Fruit fly (Drosophila melanogaster) whole organism, embryonic: ENCODE data around the gene CG16727.
A peak's percentile ranks its signal among the peaks of the same experiment; 100 is the strongest.

Source experiments
- Atf-2 ChIP-seq: fragments of 200-800 bp; sonication (Bioruptor generic); optimal IDR thresholded peaks from 2 replicates; lab custom pipeline; 2016; ENCODE audit warnings: missing biosample characterization, missing genetic modification characterization
- Atf6 ChIP-seq: fragments of 200-800 bp; sonication (Bioruptor generic); IDR thresholded peaks from 2 replicates; pipeline ENCODE4 v1.3.6; 2022; ENCODE audit warnings: missing biosample characterization, missing genetic modification characterization
- Bdp1 ChIP-seq: fragments of 200-800 bp; sonication (Bioruptor generic); optimal IDR thresholded peaks from 3 replicates; lab custom pipeline; 2016; ENCODE audit warnings: missing biosample characterization, missing genetic modification characterization
- Blimp-1 ChIP-seq: fragments of 200-800 bp; sonication (Bioruptor generic); optimal IDR thresholded peaks from 3 replicates; lab custom pipeline; 2018; ENCODE audit warnings: missing biosample characterization, missing genetic modification characterization, mild to moderate bottlenecking, moderate library complexity, missing genetic modification reagents
- BtbVII ChIP-seq: fragments of 200-800 bp; sonication (Bioruptor generic); optimal IDR thresholded peaks from 3 replicates; lab custom pipeline; 2017; ENCODE audit warnings: missing biosample characterization, mild to moderate bottlenecking, missing genetic modification characterization
- CG11695 ChIP-seq: fragments of 200-800 bp; sonication (Bioruptor generic); IDR thresholded peaks from 3 replicates; pipeline ENCODE4 v1.3.6; 2022; ENCODE audit warnings: missing biosample characterization, missing genetic modification characterization
- CG12104 ChIP-seq: fragments of 200-800 bp; sonication (Bioruptor generic); optimal IDR thresholded peaks from 3 replicates; lab custom pipeline; 2016; ENCODE audit warnings: missing biosample characterization, missing genetic modification characterization
- CG13296 ChIP-seq: fragments of 200-800 bp; sonication (Bioruptor generic); optimal IDR thresholded peaks from 3 replicates; lab custom pipeline; 2018; ENCODE audit warnings: missing biosample characterization, mild to moderate bottlenecking, missing genetic modification characterization
- CG13894 ChIP-seq: fragments of 200-800 bp; sonication (Bioruptor generic); optimal IDR thresholded peaks from 3 replicates; lab custom pipeline; 2018; ENCODE audit warnings: missing biosample characterization, mild to moderate bottlenecking, missing genetic modification characterization, moderate library complexity
- CG14667 ChIP-seq: fragments of 200-800 bp; sonication (Bioruptor generic); IDR thresholded peaks from 2 replicates; pipeline ENCODE4 v1.3.6; 2022; ENCODE audit warnings: missing biosample characterization, missing genetic modification characterization
- CG14710 ChIP-seq: fragments of 200-800 bp; sonication (Bioruptor generic); optimal IDR thresholded peaks from 3 replicates; lab custom pipeline; 2019; ENCODE audit warnings: missing biosample characterization, mild to moderate bottlenecking, missing genetic modification characterization, moderate library complexity
- CG14965 ChIP-seq: fragments of 200-800 bp; sonication (Bioruptor generic); optimal IDR thresholded peaks from 2 replicates; lab custom pipeline; 2016; ENCODE audit warnings: missing biosample characterization, missing genetic modification characterization, borderline replicate concordance
- CG16779 ChIP-seq: fragments of 200-800 bp; sonication (Bioruptor generic); IDR thresholded peaks from 2 replicates; pipeline ENCODE4 v1.3.6; 2022; ENCODE audit warnings: missing biosample characterization, missing genetic modification characterization
- CG17568 ChIP-seq: fragments of 200-800 bp; sonication (Bioruptor generic); optimal IDR thresholded peaks from 2 replicates; lab custom pipeline; 2018; ENCODE audit warnings: missing biosample characterization, mild to moderate bottlenecking, missing genetic modification characterization, moderate library complexity
- CG32772 ChIP-seq: fragments of 200-800 bp; sonication (Bioruptor generic); IDR thresholded peaks from 2 replicates; pipeline ENCODE4 v1.3.6; 2022; ENCODE audit warnings: missing biosample characterization, missing genetic modification characterization
- CG3407 ChIP-seq: fragments of 200-800 bp; sonication (Bioruptor generic); optimal IDR thresholded peaks from 2 replicates; lab custom pipeline; 2018; ENCODE audit warnings: missing biosample characterization, mild to moderate bottlenecking, missing genetic modification characterization
- CG4820 ChIP-seq: fragments of 200-800 bp; sonication (Bioruptor generic); optimal IDR thresholded peaks from 3 replicates; lab custom pipeline; 2016; ENCODE audit warnings: missing biosample characterization, missing genetic modification characterization
- CG7357 ChIP-seq: fragments of 200-800 bp; sonication (Bioruptor generic); IDR thresholded peaks from 3 replicates; pipeline ENCODE4 v1.3.6; 2022; ENCODE audit warnings: missing biosample characterization, missing genetic modification characterization
- CG7745 ChIP-seq: fragments of 200-800 bp; sonication (Bioruptor generic); optimal IDR thresholded peaks from 2 replicates; lab custom pipeline; 2018; ENCODE audit warnings: missing biosample characterization, mild to moderate bottlenecking, missing genetic modification characterization, moderate library complexity
- CG7963 ChIP-seq: fragments of 200-800 bp; sonication (Bioruptor generic); IDR thresholded peaks from 3 replicates; pipeline ENCODE4 v1.3.6; 2022; ENCODE audit warnings: missing biosample characterization, missing genetic modification characterization; ENCODE audit not compliant: partially characterized antibody
- Doc2 ChIP-seq: fragments of 200-800 bp; sonication (Bioruptor generic); IDR thresholded peaks from 2 replicates; pipeline ENCODE4 v1.3.6; 2022; ENCODE audit warnings: missing biosample characterization, missing genetic modification characterization
- HmgZ ChIP-seq: fragments of 200-800 bp; sonication (Bioruptor generic); optimal IDR thresholded peaks from 2 replicates; lab custom pipeline; 2018; ENCODE audit warnings: missing biosample characterization, mild to moderate bottlenecking, missing genetic modification characterization
- Hr39 ChIP-seq: fragments of >200 bp; optimal IDR thresholded peaks from 2 replicates; lab custom pipeline; 2017
- Hsf ChIP-seq: fragments of 200-800 bp; sonication (Bioruptor generic); optimal IDR thresholded peaks from 3 replicates; lab custom pipeline; 2016; ENCODE audit warnings: missing biosample characterization, missing genetic modification characterization
- Jarid2 ChIP-seq: fragments of 200-800 bp; sonication (Bioruptor generic); optimal IDR thresholded peaks from 3 replicates; lab custom pipeline; 2017; ENCODE audit warnings: mild to moderate bottlenecking, missing biosample characterization, missing genetic modification reagents, missing genetic modification characterization
- Kr ChIP-seq: fragments of 200-800 bp; sonication (Bioruptor generic); optimal IDR thresholded peaks from 2 replicates; lab custom pipeline; 2017; ENCODE audit warnings: missing biosample characterization, mild to moderate bottlenecking, missing genetic modification characterization
- Lhr ChIP-seq: fragments of 200-800 bp; sonication (Bioruptor generic); optimal IDR thresholded peaks from 3 replicates; lab custom pipeline; 2017; ENCODE audit warnings: mild to moderate bottlenecking, missing biosample characterization, missing genetic modification reagents, missing genetic modification characterization
- Nf-YA ChIP-seq: fragments of 200-800 bp; sonication (Bioruptor generic); IDR thresholded peaks from 2 replicates; pipeline ENCODE4 v1.3.6; 2022; ENCODE audit warnings: missing biosample characterization, missing genetic modification characterization
- Nf-YB ChIP-seq: fragments of 200-800 bp; sonication (Bioruptor generic); optimal IDR thresholded peaks from 3 replicates; lab custom pipeline; 2019; ENCODE audit warnings: missing biosample characterization, mild to moderate bottlenecking, missing genetic modification characterization, moderate library complexity
- Optix ChIP-seq: fragments of 200-800 bp; sonication (Bioruptor generic); IDR thresholded peaks from 3 replicates; pipeline ENCODE4 v1.3.6; 2022; ENCODE audit warnings: missing biosample characterization, missing genetic modification characterization
- Sin3A ChIP-seq: fragments of >200 bp; optimal IDR thresholded peaks from 2 replicates; lab custom pipeline; 2018
- crp ChIP-seq, 2 experiments: fragments of 200-800 bp; sonication (Bioruptor generic); optimal IDR thresholded peaks; 2 replicates in 1 of 2; 3 replicates in 1 of 2; lab custom pipeline; 2017; ENCODE audit warnings: missing biosample characterization in 2 of 2, missing genetic modification characterization in 2 of 2, mild to moderate bottlenecking in 1 of 2, moderate library complexity in 1 of 2
- exex ChIP-seq: fragments of 200-800 bp; sonication (Bioruptor generic); optimal IDR thresholded peaks from 4 replicates; lab custom pipeline; 2018; ENCODE audit warnings: missing biosample characterization, mild to moderate bottlenecking, missing genetic modification characterization, moderate library complexity
- fd102C ChIP-seq: fragments of 200-800 bp; sonication (Bioruptor generic); optimal IDR thresholded peaks from 2 replicates; lab custom pipeline; 2018; ENCODE audit warnings: missing biosample characterization, mild to moderate bottlenecking, missing genetic modification characterization, moderate library complexity
- fd3F ChIP-seq: fragments of 200-800 bp; sonication (Bioruptor generic); optimal IDR thresholded peaks from 2 replicates; lab custom pipeline; 2018; ENCODE audit warnings: missing biosample characterization, mild to moderate bottlenecking, missing genetic modification characterization, moderate library complexity
- gem ChIP-seq: fragments of 200-800 bp; sonication (Bioruptor generic); optimal IDR thresholded peaks from 2 replicates; lab custom pipeline; 2019; ENCODE audit warnings: missing biosample characterization, mild to moderate bottlenecking, missing genetic modification characterization, moderate library complexity
- grau ChIP-seq: fragments of 200-800 bp; optimal IDR thresholded peaks from 3 replicates; lab custom pipeline; 2019; ENCODE audit warnings: missing biosample characterization, mild to moderate bottlenecking, missing genetic modification characterization, moderate library complexity
- ind ChIP-seq: fragments of 200-800 bp; sonication (Bioruptor generic); optimal IDR thresholded peaks from 3 replicates; lab custom pipeline; 2016; ENCODE audit warnings: missing biosample characterization, missing genetic modification characterization
- lab ChIP-seq: fragments of 200-800 bp; sonication (Bioruptor generic); optimal IDR thresholded peaks from 3 replicates; lab custom pipeline; 2017; ENCODE audit warnings: missing biosample characterization, missing genetic modification characterization, mild to moderate bottlenecking, moderate library complexity, missing genetic modification reagents
- mam ChIP-seq: fragments of 200-800 bp; sonication (Bioruptor generic); optimal IDR thresholded peaks from 3 replicates; lab custom pipeline; 2016; ENCODE audit warnings: missing biosample characterization, missing genetic modification characterization
- psq ChIP-seq: fragments of 200-800 bp; sonication (Bioruptor generic); optimal IDR thresholded peaks from 2 replicates; lab custom pipeline; 2017; ENCODE audit warnings: missing biosample characterization, missing genetic modification characterization
- schlank ChIP-seq: fragments of 200-800 bp; sonication (Bioruptor generic); optimal IDR thresholded peaks from 2 replicates; lab custom pipeline; 2018; ENCODE audit warnings: missing biosample characterization, mild to moderate bottlenecking, missing genetic modification characterization
- sim ChIP-seq: fragments of 200-800 bp; sonication (Bioruptor generic); IDR thresholded peaks from 2 replicates; pipeline ENCODE4 v1.3.6; 2022; ENCODE audit warnings: missing biosample characterization, missing genetic modification characterization
- sug ChIP-seq: fragments of 200-800 bp; optimal IDR thresholded peaks from 2 replicates; lab custom pipeline; 2019; ENCODE audit warnings: missing biosample characterization, mild to moderate bottlenecking, missing genetic modification characterization, moderate library complexity
- tap ChIP-seq: fragments of 200-800 bp; optimal IDR thresholded peaks from 3 replicates; lab custom pipeline; 2019; ENCODE audit warnings: missing biosample characterization, mild to moderate bottlenecking, missing genetic modification characterization, moderate library complexity
- ttk ChIP-seq: fragments of 200-800 bp; sonication (Bioruptor generic); IDR thresholded peaks from 2 replicates; pipeline ENCODE4 v2.1.2; 2022; ENCODE audit warnings: missing biosample characterization, missing genetic modification characterization
- twi ChIP-seq: fragments of 200-800 bp; optimal IDR thresholded peaks from 2 replicates; lab custom pipeline; 2019; ENCODE audit warnings: missing biosample characterization, mild to moderate bottlenecking, missing genetic modification characterization, moderate library complexity
- wdn ChIP-seq: fragments of 200-800 bp; sonication (Bioruptor generic); IDR thresholded peaks from 2 replicates; pipeline ENCODE4 v1.3.6; 2022; ENCODE audit warnings: missing biosample characterization, missing genetic modification characterization
- wek ChIP-seq: fragments of 200-800 bp; sonication (Bioruptor generic); optimal IDR thresholded peaks from 3 replicates; lab custom pipeline; 2018; ENCODE audit warnings: missing biosample characterization, mild to moderate bottlenecking, missing genetic modification characterization, moderate library complexity
- zf30C ChIP-seq: fragments of 200-800 bp; sonication (Bioruptor generic); optimal IDR thresholded peaks from 3 replicates; lab custom pipeline; 2018; ENCODE audit warnings: missing biosample characterization, mild to moderate bottlenecking, missing genetic modification characterization
- zfh1 ChIP-seq: fragments of 200-800 bp; sonication (Bioruptor generic); IDR thresholded peaks from 3 replicates; pipeline ENCODE4 v1.3.6; 2022; ENCODE audit warnings: missing biosample characterization, missing genetic modification characterization

Gene CG16727

DNA sequence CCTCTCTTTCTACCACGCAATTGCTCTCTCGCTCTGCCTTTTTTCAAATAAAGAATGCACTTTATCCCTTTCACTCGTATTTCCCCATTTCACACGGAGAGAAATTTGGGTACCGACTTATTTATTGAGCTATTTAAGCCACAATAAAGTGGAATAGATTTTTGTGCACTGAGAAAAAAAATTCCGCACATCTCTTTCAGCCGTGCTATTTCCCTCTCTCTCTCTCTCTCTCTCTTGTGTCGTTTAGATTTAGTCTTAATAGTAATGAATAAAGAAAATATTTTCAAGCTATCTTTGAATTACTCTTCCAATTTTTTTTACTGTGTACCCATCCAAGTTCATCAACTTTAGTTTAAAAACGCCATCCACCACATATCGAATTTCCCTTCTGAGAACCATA, 10.4 kb downstream of the CG16727 start (continued):
- peak; percentile 25 for TF ChIP-seq CG14710 (tag; lab: Kevin White, UChicago)
- 0 out of 2 replicates have a peak, but pooled peaks have one; percentile 25 for TF ChIP-seq CG16779
- TF ChIP-seq HmgZ (tag; lab: Kevin White, UChicago) = no peak
- TF ChIP-seq CG7745 (tag; lab: Kevin White, UChicago) = no peak
- TF ChIP-seq CG7963 = no peak
- peak; percentile 44 for TF ChIP-seq tap (tag; lab: Kevin White, UChicago)
- TF ChIP-seq Doc2 (GFP tag; lab: Robert Waterston, UW) = no peak
- TF ChIP-seq Atf-2 (GFP tag; lab: Kevin White, UChicago) = peak; percentile 53
- peak; percentile 69 for TF ChIP-seq ind
- no peak for TF ChIP-seq fd102C (GFP tag; lab: Kevin White, UChicago)
- TF ChIP-seq fd3F (GFP tag; lab: Kevin White, UChicago) = no peak
- TF ChIP-seq zfh1 (GFP tag; lab: Robert Waterston, UW) = peak; percentile 76
- TF ChIP-seq mam (GFP tag; lab: Kevin White, UChicago) = peak; percentile 56
- no peak for TF ChIP-seq exex (tag; lab: Kevin White, UChicago)
- no peak for TF ChIP-seq Bdp1 (GFP tag; lab: Kevin White, UChicago)
- peak; percentile 58; the same call in 2 of the 3 replicates for TF ChIP-seq CG7357 (GFP tag; lab: Robert Waterston, UW)
- no peak for TF ChIP-seq Hr39 (lab: Kevin White, UChicago)
- TF ChIP-seq Nf-YA = 0 out of 2 replicates have a peak, but pooled peaks have one; percentile 36
- TF ChIP-seq CG3407 (GFP tag; lab: Kevin White, UChicago) = no peak
- no peak for TF ChIP-seq CG13296 (GFP tag; lab: Kevin White, UChicago)
- TF ChIP-seq BtbVII (GFP tag; lab: Kevin White, UChicago) = no peak
- peak; percentile 43; the same call in 1 of the 2 replicates for TF ChIP-seq Atf6 (GFP tag; lab: Robert Waterston, UW)
- TF ChIP-seq CG4820 = peak; percentile 45
- TF ChIP-seq CG17568 (GFP tag; lab: Kevin White, UChicago) = peak; percentile 10
- TF ChIP-seq CG14667 (GFP tag; lab: Robert Waterston, UW) = no peak
- TF ChIP-seq Optix (GFP tag; lab: Robert Waterston, UW) = peak; percentile 70; the same call in 2 of the 3 replicates
- TF ChIP-seq schlank (tag; lab: Kevin White, UChicago) = no peak
- peak; percentile 65; the same call in 1 of the 2 replicates for TF ChIP-seq wdn (GFP tag; lab: Robert Waterston, UW)
- TF ChIP-seq Jarid2 = no peak
- no peak for TF ChIP-seq sim
- TF ChIP-seq sug = no peak
- TF ChIP-seq Nf-YB (GFP tag; lab: Kevin White, UChicago) = no peak
- TF ChIP-seq CG12104 (GFP tag; lab: Kevin White, UChicago) = no peak
- TF ChIP-seq CG32772 (GFP tag; lab: Robert Waterston, UW) = 0 out of 2 replicates have a peak, but pooled peaks have one; percentile 31
- peak; percentile 65 for TF ChIP-seq Hsf (GFP tag; lab: Kevin White, UChicago)
- peak; percentile 75 for TF ChIP-seq gem (tag; lab: Kevin White, UChicago)
- peak; percentile 60 for TF ChIP-seq Blimp-1 (GFP tag; lab: Kevin White, UChicago)
- TF ChIP-seq crp (GFP tag; optimal IDR thresholded peaks at IDR 0.05; lab: Kevin White, UChicago) = no peak
- no peak for TF ChIP-seq wek
- no peak for TF ChIP-seq CG14965 (GFP tag; lab: Kevin White, UChicago)
- TF ChIP-seq CG11695 (GFP tag; lab: Robert Waterston, UW) = peak; percentile 68; the same call in 2 of the 3 replicates
- TF ChIP-seq Lhr = peak; percentile 10
- no peak for TF ChIP-seq Kr (GFP tag; lab: Kevin White, UChicago)
- TF ChIP-seq ttk (GFP tag; lab: Robert Waterston, UW) = peak; percentile 52; the same call in 1 of the 2 replicates
- TF ChIP-seq zf30C (GFP tag; lab: Kevin White, UChicago) = no peak
- no peak for TF ChIP-seq twi
- peak; percentile 55 for TF ChIP-seq lab (GFP tag; lab: Kevin White, UChicago)
- no peak for TF ChIP-seq Sin3A (lab: Kevin White, UChicago)
- no peak for TF ChIP-seq psq (GFP tag; lab: Kevin White, UChicago)
- peak; percentile 56 for TF ChIP-seq grau (tag; lab: Kevin White, UChicago)
- TF ChIP-seq CG13894 (tag; lab: Kevin White, UChicago) = no peak
